Worm (Caenorhabditis elegans) whole organism, L4 larva: ENCODE results near the gene str-84.

Experiments
- ama-1 ChIP-seq: fragments of 150-350 bp; optimal IDR thresholded peaks from 2 replicates; lab custom pipeline; 2014; ENCODE audit warnings: inconsistent platforms, mixed read lengths
- cey-2 ChIP-seq: sonication (generic microtip); optimal IDR thresholded peaks from 3 replicates; lab custom pipeline; 2017; ENCODE audit warnings: missing genetic modification characterization, mild to moderate bottlenecking, missing compliant biosample characterization, antibody characterized with exemption, borderline replicate concordance; ENCODE audit not compliant: insufficient read depth
- dmd-6 ChIP-seq: fragments of 200-800 bp; sonication (Bioruptor generic); IDR thresholded peaks from 2 replicates; pipeline ENCODE4 v1.3.6; 2022; ENCODE audit warnings: missing genetic modification reagents, missing genetic modification characterization, missing compliant biosample characterization
- pha-4 ChIP-seq, 2 experiments: fragments of 150-350 bp in 1 of 2; fragments of 200-800 bp in 1 of 2; sonication (Bioruptor generic) in 1 of 2; IDR thresholded peaks in 1 of 2; optimal IDR thresholded peaks in 1 of 2; 2 replicates each; pipeline versions ENCODE4 v1.3.6 to Lab custom; 2014 to 2022; ENCODE audit warnings: missing genetic modification characterization in 2 of 2, missing genetic modification reagents in 2 of 2, missing biosample characterization in 1 of 2, missing compliant biosample characterization in 1 of 2
- pqm-1 ChIP-seq: sonication (generic microtip); optimal IDR thresholded peaks from 2 replicates; lab custom pipeline; 2017; ENCODE audit warnings: missing biosample characterization, missing genetic modification characterization
- zip-11 ChIP-seq: fragments of 200-800 bp; sonication (Bioruptor generic); IDR thresholded peaks from 2 replicates; pipeline ENCODE4 v1.3.6; 2022; ENCODE audit warnings: missing genetic modification characterization, missing compliant biosample characterization

DNA sequence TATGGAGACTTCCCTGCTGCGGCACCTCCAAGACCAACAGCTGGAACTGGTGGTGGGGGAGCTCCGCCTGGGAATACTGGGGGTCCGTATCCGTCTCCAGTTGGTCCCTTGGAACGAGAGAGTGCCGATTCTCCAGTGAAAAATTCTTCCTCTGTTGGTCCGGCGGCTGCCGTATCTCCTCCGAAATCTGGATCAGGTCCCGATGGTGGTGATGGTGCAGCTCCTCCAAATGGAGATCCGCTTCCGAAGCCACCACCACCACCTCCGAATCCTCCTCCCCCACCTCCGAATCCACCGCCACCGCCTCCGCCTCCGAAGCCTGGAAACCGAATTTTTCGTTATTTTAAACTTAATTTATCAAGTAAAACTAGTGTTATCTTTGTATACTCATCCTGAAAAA, 40.3 kb downstream of the str-84 start:
- TF ChIP-seq pqm-1: no peak
- TF ChIP-seq zip-11: no peak
- no peak for TF ChIP-seq ama-1 (lab: Kevin White, UChicago)
- no peak for TF ChIP-seq pha-4 (GFP tag; IDR thresholded peaks at IDR 0.05; lab: Robert Waterston, UW)
- TF ChIP-seq pha-4 (tag; optimal IDR thresholded peaks at IDR 0.05; lab: Kevin White, UChicago): no peak
- TF ChIP-seq dmd-6 (GFP tag; lab: Robert Waterston, UW): no peak
- TF ChIP-seq cey-2 (tag; lab: Kevin White, UChicago): no peak
